Worm (Caenorhabditis elegans) whole organism, young adult: ENCODE data around the gene hpl-2.

Experiments
- B0019.2 ChIP-seq: fragments of 200-800 bp; sonication (Bioruptor generic); conservative IDR thresholded peaks from 2 replicates; pipeline ENCODE4 v1.3.6; 2022; ENCODE audit warnings: missing genetic modification reagents, missing genetic modification characterization, missing compliant biosample characterization
- B0035.1 ChIP-seq: sonication (generic microtip); optimal IDR thresholded peaks from 2 replicates; lab custom pipeline; 2016; ENCODE audit warnings: missing genetic modification characterization, mild to moderate bottlenecking, missing compliant biosample characterization, missing genotype, missing genetic modification reagents
- B0336.3 ChIP-seq: fragments of 200-800 bp; sonication (Bioruptor generic); IDR thresholded peaks from 2 replicates; pipeline ENCODE4 v1.3.6; 2022; ENCODE audit warnings: missing genetic modification characterization, missing compliant biosample characterization
- C06A6.2 ChIP-seq: fragments of 200-800 bp; sonication (Bioruptor generic); conservative IDR thresholded peaks from 2 replicates; pipeline ENCODE4 v1.3.6; 2022; ENCODE audit warnings: missing genetic modification characterization, missing compliant biosample characterization
- F10E7.11 ChIP-seq: sonication (generic microtip); optimal IDR thresholded peaks from 2 replicates; lab custom pipeline; 2017; ENCODE audit warnings: mild to moderate bottlenecking, missing genetic modification characterization, moderate library complexity, missing compliant biosample characterization
- F33H1.4 ChIP-seq: fragments of 200-800 bp; sonication (Bioruptor generic); IDR thresholded peaks from 2 replicates; pipeline ENCODE4 v1.3.6; 2022; ENCODE audit warnings: missing genetic modification reagents, missing genetic modification characterization, missing compliant biosample characterization
- F37B4.10 ChIP-seq: fragments of 200-800 bp; sonication (Bioruptor generic); IDR thresholded peaks from 2 replicates; pipeline ENCODE4 v1.3.6; 2022; ENCODE audit warnings: missing genetic modification characterization, missing compliant biosample characterization
- F49E8.2 ChIP-seq: sonication (generic microtip); optimal IDR thresholded peaks from 3 replicates; lab custom pipeline; 2017; ENCODE audit warnings: missing genetic modification characterization, mild to moderate bottlenecking, missing compliant biosample characterization, antibody characterized with exemption, moderate library complexity; ENCODE audit not compliant: insufficient read depth
- F52B5.7 ChIP-seq: sonication (generic microtip); optimal IDR thresholded peaks from 2 replicates; lab custom pipeline; 2016; ENCODE audit warnings: mild to moderate bottlenecking, missing genetic modification characterization, missing compliant biosample characterization
- F55B11.4 ChIP-seq: sonication (generic microtip); optimal IDR thresholded peaks from 2 replicates; lab custom pipeline; 2016; ENCODE audit warnings: missing compliant biosample characterization, missing genetic modification characterization, borderline replicate concordance; ENCODE audit not compliant: insufficient read depth
- K12H6.12 ChIP-seq: fragments of 200-800 bp; sonication (Bioruptor generic); optimal IDR thresholded peaks from 2 replicates; lab custom pipeline; 2018; ENCODE audit warnings: mild to moderate bottlenecking, missing genetic modification characterization, missing compliant biosample characterization
- T26A5.8 ChIP-seq: sonication (generic microtip); optimal IDR thresholded peaks from 2 replicates; lab custom pipeline; 2016; ENCODE audit warnings: missing genetic modification characterization, missing compliant biosample characterization
- Y53G8AR.9 ChIP-seq: fragments of 200-800 bp; sonication (Bioruptor generic); conservative IDR thresholded peaks from 2 replicates; pipeline ENCODE4 v1.3.6; 2022; ENCODE audit warnings: missing genetic modification reagents, missing genetic modification characterization, missing compliant biosample characterization
- Y67H2A.10 ChIP-seq: fragments of 200-800 bp; sonication (Bioruptor generic); conservative IDR thresholded peaks from 2 replicates; pipeline ENCODE4 v1.3.6; 2022; ENCODE audit warnings: missing genetic modification reagents, missing genetic modification characterization, missing compliant biosample characterization
- ZK185.1 ChIP-seq: sonication (generic microtip); optimal IDR thresholded peaks from 2 replicates; lab custom pipeline; 2016; ENCODE audit warnings: mild to moderate bottlenecking, missing genetic modification characterization, missing compliant biosample characterization; ENCODE audit not compliant: poor library complexity, severe bottlenecking
- ama-1 ChIP-seq, 3 experiments: fragments of 150-350 bp in 1 of 3; sonication (generic microtip) in 2 of 3; optimal IDR thresholded peaks; 2 replicates each; lab custom pipeline; 2014 to 2018; ENCODE audit warnings: missing biosample characterization in 2 of 3, missing genetic modification characterization in 2 of 3, missing genetic modification reagents in 2 of 3
- athp-1 ChIP-seq: sonication (generic microtip); optimal IDR thresholded peaks from 2 replicates; lab custom pipeline; 2017; ENCODE audit warnings: mild to moderate bottlenecking, missing genetic modification characterization, missing compliant biosample characterization
- bed-1 ChIP-seq: fragments of 200-800 bp; sonication (Bioruptor generic); IDR thresholded peaks from 2 replicates; pipeline ENCODE4 v1.3.6; 2022; ENCODE audit warnings: missing genetic modification reagents, missing genetic modification characterization, missing compliant biosample characterization
- bed-2 ChIP-seq: fragments of 200-800 bp; sonication (Bioruptor generic); IDR thresholded peaks from 2 replicates; pipeline ENCODE4 v1.3.6; 2022; ENCODE audit warnings: missing genetic modification reagents, missing genetic modification characterization, missing compliant biosample characterization
- ccch-3 ChIP-seq: fragments of 200-800 bp; sonication (Bioruptor generic); optimal IDR thresholded peaks from 2 replicates; lab custom pipeline; 2018; ENCODE audit warnings: mild to moderate bottlenecking, missing genetic modification characterization, missing compliant biosample characterization
- cebp-1 ChIP-seq, 2 experiments: fragments of 200-800 bp in 1 of 2; sonication (Bioruptor generic) in 1 of 2; sonication (generic microtip) in 1 of 2; IDR thresholded peaks in 1 of 2; optimal IDR thresholded peaks in 1 of 2; 2 replicates each; pipeline versions ENCODE4 v1.3.6 to Lab custom; 2017 to 2022; ENCODE audit warnings: missing compliant biosample characterization in 2 of 2, missing genetic modification characterization in 2 of 2, mild to moderate bottlenecking in 1 of 2, missing genetic modification reagents in 1 of 2, moderate library complexity in 1 of 2
- dox-1 ChIP-seq: fragments of 200-800 bp; sonication (Bioruptor generic); IDR thresholded peaks from 2 replicates; pipeline ENCODE4 v1.3.6; 2022; ENCODE audit warnings: missing genetic modification reagents, missing genetic modification characterization, missing compliant biosample characterization
- dpff-1 ChIP-seq: sonication (generic microtip); optimal IDR thresholded peaks from 2 replicates; lab custom pipeline; 2017; ENCODE audit warnings: mild to moderate bottlenecking, missing genetic modification characterization, missing compliant biosample characterization
- dpl-1 ChIP-seq: fragments of 150-350 bp; optimal IDR thresholded peaks from 2 replicates; lab custom pipeline; 2014; ENCODE audit warnings: missing biosample characterization, missing genetic modification reagents, missing genetic modification characterization
- egrh-3 ChIP-seq: fragments of 200-800 bp; sonication (Bioruptor generic); IDR thresholded peaks from 2 replicates; pipeline ENCODE4 v1.3.6; 2022; ENCODE audit warnings: missing genetic modification reagents, missing genetic modification characterization, missing compliant biosample characterization
- ekl-4 ChIP-seq: fragments of 200-800 bp; sonication (Bioruptor generic); IDR thresholded peaks from 2 replicates; pipeline ENCODE4 v1.3.6; 2022; ENCODE audit warnings: missing genetic modification reagents, missing genetic modification characterization, missing compliant biosample characterization
- fkh-3 ChIP-seq: sonication (generic microtip); optimal IDR thresholded peaks from 2 replicates; lab custom pipeline; 2016; ENCODE audit warnings: mild to moderate bottlenecking, missing genetic modification characterization, missing compliant biosample characterization
- him-1 ChIP-seq: sonication (generic microtip); optimal IDR thresholded peaks from 2 replicates; lab custom pipeline; 2016; ENCODE audit warnings: missing genotype, missing genetic modification reagents, missing genetic modification characterization, missing compliant biosample characterization
- hrde-1 ChIP-seq: sonication (generic microtip); optimal IDR thresholded peaks from 2 replicates; lab custom pipeline; 2016; ENCODE audit warnings: missing genetic modification characterization, mild to moderate bottlenecking, missing compliant biosample characterization, moderate library complexity, missing genotype, missing genetic modification reagents, borderline replicate concordance
- lin-26 ChIP-seq: fragments of 200-800 bp; sonication (Bioruptor generic); IDR thresholded peaks from 2 replicates; pipeline ENCODE4 v1.3.6; 2022; ENCODE audit warnings: missing genetic modification reagents, missing genetic modification characterization, missing compliant biosample characterization
- lin-35 ChIP-seq, 3 experiments: fragments of 150-350 bp in 2 of 3; sonication (generic microtip) in 1 of 3; optimal IDR thresholded peaks; 2 replicates each; lab custom pipeline; 2014 to 2018; ENCODE audit warnings: missing biosample characterization in 3 of 3, missing genetic modification characterization in 3 of 3, missing genetic modification reagents in 3 of 3
- lin-40 ChIP-seq: sonication (generic microtip); optimal IDR thresholded peaks from 2 replicates; lab custom pipeline; 2016; ENCODE audit warnings: missing genetic modification characterization, mild to moderate bottlenecking, missing compliant biosample characterization, missing genotype, missing genetic modification reagents
- lir-1 ChIP-seq: fragments of 200-800 bp; sonication (Bioruptor generic); conservative IDR thresholded peaks from 2 replicates; pipeline ENCODE4 v1.3.6; 2022; ENCODE audit warnings: missing genetic modification reagents, missing genetic modification characterization, missing compliant biosample characterization
- madf-3 ChIP-seq: fragments of 200-800 bp; sonication (Bioruptor generic); IDR thresholded peaks from 2 replicates; pipeline ENCODE4 v1.3.6; 2022; ENCODE audit warnings: missing genetic modification reagents, missing genetic modification characterization, missing compliant biosample characterization
- madf-8 ChIP-seq: fragments of 200-800 bp; sonication (Bioruptor generic); conservative IDR thresholded peaks from 2 replicates; pipeline ENCODE4 v1.3.6; 2022; ENCODE audit warnings: missing genetic modification reagents, missing genetic modification characterization, missing compliant biosample characterization
- mxl-1 ChIP-seq: sonication (generic microtip); optimal IDR thresholded peaks from 2 replicates; lab custom pipeline; 2016; ENCODE audit warnings: missing genetic modification characterization, missing compliant biosample characterization
- nfyb-1 ChIP-seq: fragments of 200-800 bp; sonication (Bioruptor generic); IDR thresholded peaks from 2 replicates; pipeline ENCODE4 v1.3.6; 2022; ENCODE audit warnings: missing genetic modification reagents, missing genetic modification characterization, missing compliant biosample characterization
- nhr-27 ChIP-seq: fragments of 200-800 bp; sonication (Bioruptor generic); optimal IDR thresholded peaks from 2 replicates; lab custom pipeline; 2018; ENCODE audit warnings: mild to moderate bottlenecking, missing genetic modification characterization, moderate library complexity, missing compliant biosample characterization
- nhr-80 ChIP-seq: sonication (generic microtip); optimal IDR thresholded peaks from 2 replicates; lab custom pipeline; 2016; ENCODE audit warnings: missing genetic modification characterization, missing compliant biosample characterization
- repo-1 ChIP-seq: sonication (generic microtip); optimal IDR thresholded peaks from 2 replicates; lab custom pipeline; 2017; ENCODE audit warnings: mild to moderate bottlenecking, missing genetic modification characterization, missing compliant biosample characterization
- sdz-38 ChIP-seq: sonication (generic microtip); optimal IDR thresholded peaks from 2 replicates; lab custom pipeline; 2016; ENCODE audit warnings: missing genotype, missing genetic modification characterization, missing compliant biosample characterization
- snpc-1.3 ChIP-seq: sonication (generic microtip); optimal IDR thresholded peaks from 2 replicates; lab custom pipeline; 2017; ENCODE audit warnings: missing genetic modification characterization, mild to moderate bottlenecking, missing compliant biosample characterization, antibody characterized with exemption, moderate library complexity, missing genotype, missing genetic modification reagents; ENCODE audit not compliant: insufficient read depth
- somi-1 ChIP-seq: fragments of 200-800 bp; sonication (Bioruptor generic); optimal IDR thresholded peaks from 2 replicates; lab custom pipeline; 2018; ENCODE audit warnings: mild to moderate bottlenecking, missing genetic modification characterization, missing compliant biosample characterization
- sptf-2 ChIP-seq: fragments of 200-800 bp; sonication (Bioruptor generic); optimal IDR thresholded peaks from 2 replicates; lab custom pipeline; 2018; ENCODE audit warnings: mild to moderate bottlenecking, missing genetic modification characterization, missing compliant biosample characterization
- tbx-9 ChIP-seq: sonication (generic microtip); optimal IDR thresholded peaks from 2 replicates; lab custom pipeline; 2016; ENCODE audit warnings: borderline replicate concordance, missing genetic modification characterization, inconsistent platforms, missing compliant biosample characterization
- xnd-1 ChIP-seq: sonication (generic microtip); optimal IDR thresholded peaks from 2 replicates; lab custom pipeline; 2016; ENCODE audit warnings: missing genotype, missing genetic modification reagents, missing genetic modification characterization, missing compliant biosample characterization
- ztf-22 ChIP-seq: fragments of 200-800 bp; sonication (Bioruptor generic); optimal IDR thresholded peaks from 2 replicates; lab custom pipeline; 2018; ENCODE audit warnings: mild to moderate bottlenecking, missing genetic modification characterization, moderate library complexity, missing compliant biosample characterization
- ztf-28 ChIP-seq: fragments of 200-800 bp; sonication (Bioruptor generic); IDR thresholded peaks from 2 replicates; pipeline ENCODE4 v1.3.6; 2022; ENCODE audit warnings: missing genetic modification reagents, missing genetic modification characterization, missing compliant biosample characterization

Gene hpl-2

ce11 chrIII:10719057-10719456 lies 36.3 kb downstream of the hpl-2 start (continued):
- TF ChIP-seq F52B5.7 (tag; lab: Kevin White, UChicago): no peak
- TF ChIP-seq bed-2 (GFP tag; lab: Robert Waterston, UW): no peak
- peak; percentile 24 for TF ChIP-seq nfyb-1 (GFP tag; lab: Robert Waterston, UW)
- peak; percentile 11 for TF ChIP-seq lin-40
- TF ChIP-seq egrh-3: no peak
- TF ChIP-seq snpc-1.3: no peak
- TF ChIP-seq sdz-38: no peak
- peak; percentile 52 for TF ChIP-seq ama-1 (optimal IDR thresholded peaks at IDR 0.05; lab: Kevin White, UChicago)
- no peak for TF ChIP-seq ama-1 (GFP tag; optimal IDR thresholded peaks at IDR 0.05; lab: Kevin White, UChicago)
- TF ChIP-seq ztf-28: no peak
- TF ChIP-seq dpff-1 (tag; lab: Kevin White, UChicago): no peak
- TF ChIP-seq hrde-1 (tag; lab: Kevin White, UChicago): no peak
- TF ChIP-seq F55B11.4 (tag; lab: Kevin White, UChicago): no peak
- TF ChIP-seq mxl-1: no peak
- TF ChIP-seq F10E7.11: no peak
- TF ChIP-seq somi-1 (GFP tag; lab: Kevin White, UChicago): no peak
- no peak for TF ChIP-seq xnd-1 (tag; lab: Kevin White, UChicago)
- TF ChIP-seq dox-1 (GFP tag; lab: Robert Waterston, UW): no peak
- no peak for TF ChIP-seq athp-1 (tag; lab: Kevin White, UChicago)
- TF ChIP-seq nhr-80 (tag; lab: Kevin White, UChicago): peak; percentile 32
- no peak for TF ChIP-seq madf-8 (GFP tag; lab: Robert Waterston, UW)
- no peak for TF ChIP-seq B0019.2 (GFP tag; lab: Robert Waterston, UW)
- TF ChIP-seq K12H6.12 (tag; lab: Kevin White, UChicago): no peak
- TF ChIP-seq lir-1 (GFP tag; lab: Robert Waterston, UW): no peak
- no peak for TF ChIP-seq lin-35 (GFP tag; optimal IDR thresholded peaks at IDR 0.05; lab: Kevin White, UChicago)
- TF ChIP-seq madf-3 (GFP tag; lab: Robert Waterston, UW): no peak
- TF ChIP-seq sptf-2 (GFP tag; lab: Kevin White, UChicago): no peak
- TF ChIP-seq ztf-22 (GFP tag; lab: Kevin White, UChicago): no peak
- no peak for TF ChIP-seq F33H1.4 (GFP tag; lab: Robert Waterston, UW)
- no peak for TF ChIP-seq ZK185.1 (tag; lab: Kevin White, UChicago)
- TF ChIP-seq repo-1 (tag; lab: Kevin White, UChicago): no peak
- TF ChIP-seq cebp-1 (GFP tag; IDR thresholded peaks at IDR 0.05; lab: Robert Waterston, UW): no peak
- no peak for TF ChIP-seq cebp-1 (tag; optimal IDR thresholded peaks at IDR 0.05; lab: Kevin White, UChicago)
- TF ChIP-seq dpl-1 (GFP tag; lab: Kevin White, UChicago): no peak
- no peak for TF ChIP-seq C06A6.2 (GFP tag; lab: Robert Waterston, UW)
- no peak for TF ChIP-seq him-1 (tag; lab: Kevin White, UChicago)
- TF ChIP-seq Y67H2A.10 (GFP tag; lab: Robert Waterston, UW): no peak
- peak; percentile 26; the same call in 1 of the 2 replicates for TF ChIP-seq lin-26
- no peak for TF ChIP-seq nhr-27 (tag; lab: Kevin White, UChicago)
- TF ChIP-seq tbx-9: no peak
- no peak for TF ChIP-seq fkh-3 (tag; lab: Kevin White, UChicago)
- no peak for TF ChIP-seq ccch-3
- no peak for TF ChIP-seq T26A5.8 (tag; lab: Kevin White, UChicago)
- TF ChIP-seq ekl-4 (GFP tag; lab: Robert Waterston, UW): 0 out of 2 replicates have a peak, but pooled peaks have one; percentile 22
- no peak for TF ChIP-seq B0336.3 (GFP tag; lab: Robert Waterston, UW)
- no peak for TF ChIP-seq F37B4.10 (GFP tag; lab: Robert Waterston, UW)
- TF ChIP-seq Y53G8AR.9 (GFP tag; lab: Robert Waterston, UW): no peak
- TF ChIP-seq B0035.1 (tag; lab: Kevin White, UChicago): no peak
- no peak for TF ChIP-seq bed-1 (GFP tag; lab: Robert Waterston, UW)
- no peak for TF ChIP-seq F49E8.2 (tag; lab: Kevin White, UChicago)
